Fruit fly (Drosophila melanogaster) whole organism, prepupa: ENCODE data around the gene CG12229.

ENCODE experiments used
- CG10631 ChIP-seq: fragments of 200-800 bp; sonication (Bioruptor generic); optimal IDR thresholded peaks from 2 replicates; lab custom pipeline; 2016; ENCODE audit warnings: missing biosample characterization, missing genetic modification characterization
- CG11902 ChIP-seq: fragments of 200-800 bp; sonication (Bioruptor generic); optimal IDR thresholded peaks from 3 replicates; lab custom pipeline; 2016; ENCODE audit warnings: missing biosample characterization, missing genetic modification characterization
- CG16779 ChIP-seq: fragments of 200-800 bp; sonication (Bioruptor generic); optimal IDR thresholded peaks from 3 replicates; lab custom pipeline; 2017; ENCODE audit warnings: missing biosample characterization, mild to moderate bottlenecking, missing genetic modification characterization
- CG32006 ChIP-seq: fragments of 200-800 bp; sonication (Bioruptor generic); optimal IDR thresholded peaks from 3 replicates; lab custom pipeline; 2017; ENCODE audit warnings: missing biosample characterization, mild to moderate bottlenecking, missing genetic modification characterization
- CG6276 ChIP-seq: fragments of 200-800 bp; sonication (Bioruptor generic); optimal IDR thresholded peaks from 2 replicates; lab custom pipeline; 2017; ENCODE audit warnings: missing biosample characterization, mild to moderate bottlenecking, missing genetic modification characterization
- Eip75B ChIP-seq: fragments of 200-800 bp; sonication (Bioruptor generic); optimal IDR thresholded peaks from 3 replicates; lab custom pipeline; 2016; ENCODE audit warnings: missing biosample characterization, missing genetic modification characterization
- Hr38 ChIP-seq: sonication (Bioruptor generic); optimal IDR thresholded peaks from 2 replicates; lab custom pipeline; 2016; ENCODE audit warnings: missing biosample characterization, missing genetic modification characterization
- Hr39 ChIP-seq: fragments of 200-800 bp; sonication (Bioruptor generic); optimal IDR thresholded peaks from 2 replicates; lab custom pipeline; 2016; ENCODE audit warnings: missing biosample characterization, missing genetic modification characterization
- Lpt ChIP-seq: fragments of 200-800 bp; sonication (Bioruptor generic); optimal IDR thresholded peaks from 3 replicates; lab custom pipeline; 2016; ENCODE audit warnings: missing biosample characterization, missing genetic modification characterization
- OdsH ChIP-seq: fragments of 200-800 bp; sonication (Bioruptor generic); optimal IDR thresholded peaks from 3 replicates; lab custom pipeline; 2016; ENCODE audit warnings: missing biosample characterization, missing genetic modification characterization
- Sox102F ChIP-seq: fragments of 200-800 bp; sonication (Bioruptor generic); optimal IDR thresholded peaks from 2 replicates; lab custom pipeline; 2016; ENCODE audit warnings: missing biosample characterization, mild to moderate bottlenecking, missing genetic modification characterization
- cyc ChIP-seq: fragments of 200-800 bp; sonication (Bioruptor generic); optimal IDR thresholded peaks from 3 replicates; lab custom pipeline; 2016; ENCODE audit warnings: missing biosample characterization, missing genetic modification characterization
- esn ChIP-seq: fragments of 200-800 bp; sonication (Bioruptor generic); optimal IDR thresholded peaks from 2 replicates; lab custom pipeline; 2016; ENCODE audit warnings: missing biosample characterization, mild to moderate bottlenecking, missing genetic modification characterization, moderate library complexity
- salr ChIP-seq, 2 experiments: fragments of 200-800 bp; sonication (Bioruptor generic); optimal IDR thresholded peaks; 3 replicates each; lab custom pipeline; 2016 to 2018; ENCODE audit warnings: missing biosample characterization in 2 of 2, missing genetic modification characterization in 2 of 2, mild to moderate bottlenecking in 1 of 2

DNA sequence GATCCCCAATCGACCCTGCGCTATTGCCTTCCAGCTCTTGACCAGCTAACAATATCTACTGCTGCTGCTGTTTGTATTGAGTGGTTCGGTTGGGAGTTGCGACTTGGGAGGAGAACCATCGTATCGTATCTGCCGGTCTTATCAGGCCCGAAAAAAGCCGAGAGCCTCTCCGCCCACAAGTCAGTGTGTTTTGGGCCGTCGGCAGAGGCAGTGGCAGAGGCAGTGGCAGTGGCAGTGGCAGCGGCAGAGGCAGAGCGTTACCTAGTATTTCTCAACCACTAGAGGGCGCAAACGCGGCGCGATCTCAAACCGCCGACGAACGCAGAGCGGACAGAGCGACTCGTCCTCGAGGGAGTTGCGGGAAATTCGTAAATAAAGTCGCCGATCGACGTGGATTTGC, 33.9 kb upstream of the CG12229 start, which contains the start of gene SecCl:
- TF ChIP-seq CG32006 (GFP tag; lab: Kevin White, UChicago), result no peak
- TF ChIP-seq Hr38, result no peak
- TF ChIP-seq Eip75B (GFP tag; lab: Kevin White, UChicago), result no peak
- TF ChIP-seq OdsH (GFP tag; lab: Kevin White, UChicago), result no peak
- no peak for TF ChIP-seq salr (GFP tag; optimal IDR thresholded peaks at IDR 0.05; lab: Kevin White, UChicago)
- no peak for TF ChIP-seq CG11902 (GFP tag; lab: Kevin White, UChicago)
- TF ChIP-seq CG10631 (GFP tag; lab: Kevin White, UChicago), result no peak
- no peak for TF ChIP-seq Sox102F (GFP tag; lab: Kevin White, UChicago)
- no peak for TF ChIP-seq CG6276
- no peak for TF ChIP-seq Lpt (GFP tag; lab: Kevin White, UChicago)
- TF ChIP-seq cyc (GFP tag; lab: Kevin White, UChicago), result no peak
- TF ChIP-seq esn (GFP tag; lab: Kevin White, UChicago), result no peak
- TF ChIP-seq Hr39 (GFP tag; lab: Kevin White, UChicago), result no peak
- TF ChIP-seq CG16779 (tag; lab: Kevin White, UChicago), result no peak
